Worm (Caenorhabditis elegans): ENCODE results near the gene C47E8.11.

Gene C47E8.11

DNA sequence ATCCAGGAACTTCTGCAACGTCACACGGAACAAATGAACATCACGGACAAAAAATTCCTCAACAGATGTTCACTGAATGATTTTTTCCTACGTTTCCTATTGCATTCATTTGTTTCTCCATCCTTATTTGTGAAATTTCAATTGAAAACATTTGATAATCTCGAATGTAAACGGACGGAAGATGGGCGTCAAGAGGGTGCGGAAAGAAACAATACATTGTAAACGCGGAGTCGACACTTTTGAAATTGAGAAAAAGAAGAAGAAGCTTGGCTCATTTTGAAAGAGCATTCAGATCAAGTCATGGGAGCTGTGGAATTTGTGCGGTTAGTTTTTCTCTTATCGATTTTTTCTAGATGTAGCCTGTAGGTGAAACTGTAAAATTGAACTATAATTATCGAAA, 25.4 kb upstream of the C47E8.11 start, which contains the start of gene C47E8.9:
Gene C47E8.9, plus strand, starts transcription at position 301 of the 400 bp plus-strand sequence.
- TF ChIP-seq nhr-21 (tag; optimal IDR thresholded peaks at IDR 0.05) (no peak), skn-1 (tag; optimal IDR thresholded peaks at IDR 0.05) (no peak), alr-1 (tag; optimal IDR thresholded peaks at IDR 0.05) (no peak), lin-11 (tag; optimal IDR thresholded peaks at IDR 0.05) (no peak), ztf-1 (GFP tag; conservative IDR thresholded peaks at IDR 0.05) (no peak), lin-39 (tag; optimal IDR thresholded peaks at IDR 0.05) (no peak), ZK546.5 (tag; optimal IDR thresholded peaks at IDR 0.05) (no peak), F13H6.1 (tag; optimal IDR thresholded peaks at IDR 0.05) (no peak), sma-9 (GFP tag; optimal IDR thresholded peaks at IDR 0.05) (no peak), sma-9 (tag; optimal IDR thresholded peaks at IDR 0.05) (no peak), lin-13 (GFP tag; optimal IDR thresholded peaks at IDR 0.05) (no peak), dmd-4 (tag; optimal IDR thresholded peaks at IDR 0.05) (no peak), sma-3 (GFP tag; optimal IDR thresholded peaks at IDR 0.05) (no peak), sem-4 (tag; optimal IDR thresholded peaks at IDR 0.05) (no peak)

DNA sequence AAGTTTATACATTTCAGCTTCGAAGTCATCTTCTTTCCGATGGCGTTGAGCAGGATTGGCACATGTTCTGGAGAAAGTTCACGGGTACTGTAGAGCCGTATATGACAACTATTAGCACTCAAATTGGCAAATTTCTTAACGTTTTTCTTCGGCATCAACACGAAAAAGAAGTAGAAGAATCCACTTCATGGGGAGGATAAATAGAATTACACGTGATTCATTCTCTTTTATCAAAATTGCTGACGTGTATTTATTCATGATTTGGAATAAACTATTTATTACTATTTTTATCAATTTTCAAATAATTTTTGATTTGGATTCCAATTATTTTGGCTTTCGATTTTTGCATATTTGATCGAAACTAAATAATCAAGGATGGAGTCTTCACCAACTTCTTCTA, 22.7 kb upstream of the C47E8.11 start, which contains the start of gene C47E8.1:
Gene C47E8.1, plus strand, starts transcription at position 301 of the 400 bp plus-strand sequence.
- TF ChIP-seq nhr-6 (tag; optimal IDR thresholded peaks at IDR 0.05) (no peak), peb-1 (tag; optimal IDR thresholded peaks at IDR 0.05) (no peak), sma-3 (GFP tag; optimal IDR thresholded peaks at IDR 0.05) (no peak), F13H6.1 (tag; optimal IDR thresholded peaks at IDR 0.05) (no peak), nhr-21 (tag; optimal IDR thresholded peaks at IDR 0.05) (no peak), R02D3.7 (tag; optimal IDR thresholded peaks at IDR 0.05) (no peak), ceh-16 (tag; optimal IDR thresholded peaks at IDR 0.05) (no peak)

DNA sequence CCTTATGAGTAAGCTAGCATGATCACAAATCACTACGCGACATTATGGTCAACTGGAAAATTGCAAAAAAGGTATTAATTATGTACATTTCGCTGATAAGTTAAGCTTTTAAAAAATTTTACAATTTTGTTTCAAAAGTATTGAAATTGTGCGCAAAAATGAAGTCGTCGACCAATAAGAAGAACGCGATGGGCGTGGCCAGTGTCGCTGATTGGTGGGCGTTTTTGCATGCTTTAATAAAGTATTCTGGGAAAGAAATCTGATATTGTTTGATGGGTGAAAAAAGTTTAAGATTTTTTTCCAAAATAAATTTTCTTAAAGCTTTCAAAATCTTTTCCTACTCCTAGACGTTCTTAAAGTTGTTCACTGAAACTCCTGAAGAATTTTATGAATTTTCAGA, 10.1 kb upstream of the C47E8.11 start:
- TF ChIP-seq Y55F3AM.14 (GFP tag; optimal IDR thresholded peaks at IDR 0.05), result no peak
- TF ChIP-seq nhr-12 (tag; optimal IDR thresholded peaks at IDR 0.05), result no peak
- no peak for TF ChIP-seq lin-13 (GFP tag; optimal IDR thresholded peaks at IDR 0.05)
- no peak for TF ChIP-seq mbf-1 (tag; optimal IDR thresholded peaks at IDR 0.05)
- TF ChIP-seq lin-11 (tag; optimal IDR thresholded peaks at IDR 0.05), result no peak

DNA sequence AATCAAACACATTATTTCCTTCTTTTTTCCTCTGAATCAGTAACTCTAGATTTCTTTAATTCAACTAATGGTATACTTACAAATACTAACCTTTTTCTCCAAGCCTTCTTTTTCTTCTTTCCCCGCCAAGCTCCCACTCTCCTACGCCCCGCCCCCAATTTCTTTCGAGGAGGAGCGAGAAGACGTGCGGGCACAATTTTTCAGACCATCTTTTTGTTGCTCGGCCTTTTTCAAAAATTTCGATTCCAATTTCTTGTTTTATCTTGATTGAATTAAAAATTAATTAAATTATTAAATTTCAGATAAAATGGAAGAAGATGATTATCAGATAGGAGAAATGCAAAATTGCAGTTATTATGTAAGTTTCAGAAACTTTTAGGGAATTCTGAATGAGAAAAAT, 8.4 kb upstream of the C47E8.11 start, which contains the start of gene C47E8.3:
Gene C47E8.3, plus strand, starts transcription at position 301 of the 400 bp plus-strand sequence.
- no peak for TF ChIP-seq nhr-6 (tag; optimal IDR thresholded peaks at IDR 0.05)
- TF ChIP-seq F13H6.1 (tag; optimal IDR thresholded peaks at IDR 0.05), result no peak
- no peak for TF ChIP-seq lin-11 (tag; optimal IDR thresholded peaks at IDR 0.05)
- TF ChIP-seq elt-1 (tag; optimal IDR thresholded peaks at IDR 0.05), result no peak
- TF ChIP-seq Y55F3AM.14 (GFP tag; optimal IDR thresholded peaks at IDR 0.05), result no peak
- no peak for TF ChIP-seq aly-2 (tag; optimal IDR thresholded peaks at IDR 0.05)
- TF ChIP-seq dmd-4 (tag; optimal IDR thresholded peaks at IDR 0.05), result no peak

DNA sequence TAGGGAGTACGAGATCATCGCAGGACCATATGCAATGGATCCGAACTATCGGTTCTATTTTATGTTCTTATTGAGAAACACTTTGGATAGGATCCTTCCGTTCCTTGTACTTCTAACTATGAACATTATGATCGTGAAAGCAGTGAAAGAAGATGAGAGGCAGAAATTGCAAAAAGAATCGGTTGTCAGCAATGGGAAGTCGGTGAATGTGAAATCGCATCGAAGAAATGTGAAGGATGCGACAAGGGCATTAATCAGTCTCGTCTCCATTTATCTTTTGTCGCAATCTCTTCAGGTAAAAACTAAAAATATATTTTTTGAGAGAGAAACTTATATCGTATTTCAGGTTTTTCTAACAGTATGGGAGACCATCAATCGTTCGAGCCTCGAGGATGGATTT, 5.5 kb upstream of the C47E8.11 start:
- no peak for TF ChIP-seq sem-4 (tag; optimal IDR thresholded peaks at IDR 0.05)
- TF ChIP-seq egl-27 (tag; optimal IDR thresholded peaks at IDR 0.05), result no peak
- TF ChIP-seq C34F6.9 (tag; optimal IDR thresholded peaks at IDR 0.05), result peak; percentile 14

DNA sequence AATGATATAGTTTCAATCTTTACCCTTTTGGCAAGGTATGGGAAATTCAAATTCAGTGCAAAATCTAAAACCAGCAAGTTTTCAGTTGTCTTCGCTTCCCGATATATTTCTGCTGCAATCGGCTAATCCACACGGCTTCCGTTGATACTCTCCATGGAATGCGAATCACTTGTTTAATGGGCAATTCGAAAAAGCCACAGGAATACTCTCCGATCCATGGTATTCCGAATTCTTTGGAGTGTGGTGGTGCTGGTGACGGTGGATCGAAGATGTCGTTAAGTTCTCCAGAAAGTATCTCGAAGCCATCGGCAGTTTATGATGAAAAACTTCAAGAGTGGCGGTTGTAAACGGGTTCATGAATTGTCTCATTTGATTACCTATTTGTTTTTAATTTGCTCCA, 5.1 kb upstream of the C47E8.11 start:
- peak; percentile 40 for TF ChIP-seq ama-1 (optimal IDR thresholded peaks at IDR 0.05)
- no peak for TF ChIP-seq Y55F3AM.14 (GFP tag; optimal IDR thresholded peaks at IDR 0.05)
- TF ChIP-seq C34F6.9 (tag; optimal IDR thresholded peaks at IDR 0.05), result no peak
- TF ChIP-seq gmeb-1 (tag; optimal IDR thresholded peaks at IDR 0.05), result no peak
- TF ChIP-seq peb-1 (tag; optimal IDR thresholded peaks at IDR 0.05), result no peak
- no peak for TF ChIP-seq alr-1 (tag; optimal IDR thresholded peaks at IDR 0.05)
- no peak for TF ChIP-seq nhr-6 (tag; optimal IDR thresholded peaks at IDR 0.05)

DNA sequence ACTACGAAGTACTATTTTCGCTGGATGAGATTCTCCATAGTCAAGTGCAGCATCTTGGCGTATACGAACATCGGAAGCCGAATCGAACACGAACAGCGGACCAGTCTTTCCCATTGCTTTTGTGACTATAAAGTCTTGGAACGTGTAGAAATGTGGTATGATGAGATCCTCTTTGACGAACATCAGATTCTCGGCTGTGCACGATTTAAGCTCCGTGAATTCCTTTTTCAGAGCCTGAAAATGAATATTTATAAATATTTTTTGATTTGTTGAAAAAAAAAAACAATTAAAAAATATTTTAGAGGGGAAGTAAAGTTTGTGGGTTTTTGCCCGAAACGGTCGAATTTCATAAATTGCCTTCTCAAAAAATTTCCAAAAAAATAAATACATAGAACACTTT, 4.5 kb upstream of the C47E8.11 start:
- TF ChIP-seq gmeb-1 (tag; optimal IDR thresholded peaks at IDR 0.05) (no peak), elt-3 (tag; optimal IDR thresholded peaks at IDR 0.05) (no peak), ama-1 (optimal IDR thresholded peaks at IDR 0.05) (no peak), skn-1 (tag; optimal IDR thresholded peaks at IDR 0.05) (no peak), nhr-11 (tag; optimal IDR thresholded peaks at IDR 0.05) (no peak), alr-1 (tag; optimal IDR thresholded peaks at IDR 0.05) (no peak), nhr-129 (tag; optimal IDR thresholded peaks at IDR 0.05) (no peak), crh-2 (tag; optimal IDR thresholded peaks at IDR 0.05) (no peak), aly-2 (tag; optimal IDR thresholded peaks at IDR 0.05) (no peak), ztf-4 (tag; optimal IDR thresholded peaks at IDR 0.05) (no peak), mbf-1 (tag; optimal IDR thresholded peaks at IDR 0.05) (no peak), ceh-16 (tag; optimal IDR thresholded peaks at IDR 0.05) (no peak), lin-11 (tag; optimal IDR thresholded peaks at IDR 0.05) (no peak)
